Worm (Caenorhabditis elegans) whole organism, young adult: ENCODE data around the gene T26H10.2.

ENCODE experiments used
- B0019.2 ChIP-seq: fragments of 200-800 bp; sonication (Bioruptor generic); conservative IDR thresholded peaks from 2 replicates; pipeline ENCODE4 v1.3.6; 2022; ENCODE audit warnings: missing genetic modification reagents, missing genetic modification characterization, missing compliant biosample characterization
- T26A5.8 ChIP-seq: sonication (generic microtip); optimal IDR thresholded peaks from 2 replicates; lab custom pipeline; 2016; ENCODE audit warnings: missing genetic modification characterization, missing compliant biosample characterization
- dpl-1 ChIP-seq: fragments of 150-350 bp; optimal IDR thresholded peaks from 2 replicates; lab custom pipeline; 2014; ENCODE audit warnings: missing biosample characterization, missing genetic modification reagents, missing genetic modification characterization
- him-1 ChIP-seq: sonication (generic microtip); optimal IDR thresholded peaks from 2 replicates; lab custom pipeline; 2016; ENCODE audit warnings: missing genotype, missing genetic modification reagents, missing genetic modification characterization, missing compliant biosample characterization
- pha-4 ChIP-seq: fragments of 150-350 bp; sonication (generic microtip); optimal IDR thresholded peaks from 2 replicates; lab custom pipeline; 2014; ENCODE audit warnings: missing biosample characterization, missing genetic modification reagents, missing genetic modification characterization
- ztf-22 ChIP-seq: fragments of 200-800 bp; sonication (Bioruptor generic); optimal IDR thresholded peaks from 2 replicates; lab custom pipeline; 2018; ENCODE audit warnings: mild to moderate bottlenecking, missing genetic modification characterization, moderate library complexity, missing compliant biosample characterization

DNA sequence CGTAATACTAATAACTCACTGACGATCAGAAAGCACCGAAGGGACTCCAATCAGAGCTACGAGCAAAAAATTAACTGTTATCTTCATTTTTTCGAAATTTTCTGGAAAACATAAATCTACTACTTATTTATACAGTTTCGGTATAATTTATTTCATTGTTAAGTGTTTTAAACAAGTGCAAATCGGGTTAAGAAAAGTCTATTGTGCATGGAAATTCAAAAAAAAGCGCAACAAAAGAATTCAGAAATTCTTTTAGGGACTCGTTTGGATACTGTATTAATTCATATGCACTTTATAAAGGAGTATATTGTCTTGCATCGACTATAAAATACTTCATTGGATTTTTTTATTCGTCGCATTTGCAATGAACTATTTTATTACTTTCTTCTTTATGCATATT lies 47.7 kb upstream of the T26H10.2 start, which contains the start of the genes nas-20 and nas-21:
- TF ChIP-seq him-1 (tag; lab: Kevin White, UChicago): no peak
- no peak for TF ChIP-seq ztf-22 (GFP tag; lab: Kevin White, UChicago)
- TF ChIP-seq dpl-1 (GFP tag; lab: Kevin White, UChicago): no peak
- no peak for TF ChIP-seq pha-4
- no peak for TF ChIP-seq T26A5.8 (tag; lab: Kevin White, UChicago)
- TF ChIP-seq B0019.2 (GFP tag; lab: Robert Waterston, UW): no peak
